Fruit fly (Drosophila melanogaster) whole organism, adult: ENCODE data around the gene Nepl19.

Experiments used
- CG14711 ChIP-seq: fragments of 200-800 bp; sonication (Bioruptor generic); optimal IDR thresholded peaks from 2 replicates; lab custom pipeline; 2018; ENCODE audit warnings: missing biosample characterization, mild to moderate bottlenecking, missing genetic modification characterization, moderate library complexity
- CG1620 ChIP-seq: fragments of 200-800 bp; sonication (Bioruptor generic); optimal IDR thresholded peaks from 2 replicates; lab custom pipeline; 2016; ENCODE audit warnings: missing biosample characterization, missing genetic modification characterization
- CG5204 ChIP-seq: fragments of 200-800 bp; sonication (Bioruptor generic); optimal IDR thresholded peaks from 2 replicates; lab custom pipeline; 2016; ENCODE audit warnings: missing biosample characterization, missing genetic modification characterization
- CG7045 ChIP-seq: fragments of 200-800 bp; sonication (Bioruptor generic); optimal IDR thresholded peaks from 2 replicates; lab custom pipeline; 2017; ENCODE audit warnings: missing biosample characterization, mild to moderate bottlenecking, missing genetic modification characterization
- CG7101 ChIP-seq: fragments of 200-800 bp; sonication (Bioruptor generic); optimal IDR thresholded peaks from 2 replicates; lab custom pipeline; 2018; ENCODE audit warnings: missing biosample characterization, mild to moderate bottlenecking, missing genetic modification characterization, moderate library complexity
- Clk ChIP-seq: fragments of 200-800 bp; sonication (Bioruptor generic); optimal IDR thresholded peaks from 2 replicates; lab custom pipeline; 2017; ENCODE audit warnings: missing biosample characterization, missing genetic modification characterization
- Crg-1 ChIP-seq: fragments of 200-800 bp; sonication (Bioruptor generic); optimal IDR thresholded peaks from 2 replicates; lab custom pipeline; 2016; ENCODE audit warnings: missing biosample characterization, missing genetic modification characterization
- Mnt ChIP-seq: fragments of 200-800 bp; sonication (Bioruptor generic); optimal IDR thresholded peaks from 2 replicates; lab custom pipeline; 2016; ENCODE audit warnings: missing biosample characterization, mild to moderate bottlenecking, missing genetic modification characterization
- bab1 ChIP-seq: fragments of 200-800 bp; sonication (Bioruptor generic); optimal IDR thresholded peaks from 3 replicates; lab custom pipeline; 2019; ENCODE audit warnings: missing biosample characterization, mild to moderate bottlenecking, missing genetic modification characterization, moderate library complexity
- cic ChIP-seq: fragments of 200-800 bp; sonication (Bioruptor generic); optimal IDR thresholded peaks from 2 replicates; lab custom pipeline; 2017; ENCODE audit warnings: missing biosample characterization, mild to moderate bottlenecking, missing genetic modification characterization, moderate library complexity
- kay ChIP-seq: fragments of 200-800 bp; sonication (Bioruptor generic); peaks from one replicate; lab custom pipeline; 2016; ENCODE audit warnings: missing biosample characterization, missing genetic modification characterization, borderline replicate concordance
- pad ChIP-seq: fragments of 200-800 bp; sonication (Bioruptor generic); optimal IDR thresholded peaks from 3 replicates; lab custom pipeline; 2017; ENCODE audit warnings: missing biosample characterization, missing genetic modification characterization, mild to moderate bottlenecking, moderate library complexity, missing genetic modification reagents

DNA sequence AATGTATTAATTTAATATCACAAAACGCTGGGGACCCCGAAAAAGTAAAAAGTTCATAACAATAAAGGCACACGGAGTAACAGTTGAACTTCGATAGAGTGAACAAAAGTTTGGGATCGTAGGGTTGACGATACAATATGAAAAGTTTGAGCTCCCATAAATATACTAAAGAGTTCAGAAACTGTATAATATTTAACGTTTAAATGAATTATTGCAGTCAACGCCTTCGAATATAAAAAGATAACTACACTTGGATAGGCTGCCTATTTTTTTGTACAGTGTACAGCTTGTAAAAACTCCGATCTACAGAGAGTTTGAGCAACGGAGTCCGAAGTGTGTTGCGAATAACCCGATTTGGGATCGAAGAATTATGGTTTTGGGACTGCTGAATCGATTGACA lies 49.2 kb downstream of the Nepl19 start:
- TF ChIP-seq Mnt (GFP tag; lab: Kevin White, UChicago) (no peak), CG7101 (tag; lab: Kevin White, UChicago) (no peak), Clk (no peak), CG7045 (GFP tag; lab: Kevin White, UChicago) (no peak), CG1620 (GFP tag; lab: Kevin White, UChicago) (no peak), CG14711 (tag; lab: Kevin White, UChicago) (no peak), kay (no peak), pad (GFP tag; lab: Kevin White, UChicago) (no peak), cic (no peak), Crg-1 (GFP tag; lab: Kevin White, UChicago) (no peak), bab1 (GFP tag; lab: Kevin White, UChicago) (no peak), CG5204 (GFP tag; lab: Kevin White, UChicago) (no peak)
